Fruit fly (Drosophila melanogaster): ENCODE results near the gene CG3168.

The CG3168 gene

dm6 chrX:6716170-6716569, 23.6 kb downstream of the CG3168 start:
- TF ChIP-seq CG8388 (GFP tag; optimal IDR thresholded peaks at IDR 0.05): no peak
- TF ChIP-seq CG15514 (GFP tag; optimal IDR thresholded peaks at IDR 0.05): no peak
- TF ChIP-seq CG2875 (GFP tag; optimal IDR thresholded peaks at IDR 0.05): no peak
- no peak for TF ChIP-seq CG7745 (tag; optimal IDR thresholded peaks at IDR 0.05)
- TF ChIP-seq CG6854 (GFP tag; optimal IDR thresholded peaks at IDR 0.05): no peak
- no peak for TF ChIP-seq Abd-B (GFP tag; optimal IDR thresholded peaks at IDR 0.05)

dm6 chrX:6711295-6711694, 28.5 kb downstream of the CG3168 start:
- no peak for TF ChIP-seq cad (GFP tag; optimal IDR thresholded peaks at IDR 0.05)
- peak; percentile 87 for TF ChIP-seq CG11504 (tag; optimal IDR thresholded peaks at IDR 0.05)
- TF ChIP-seq CG11085 (GFP tag; IDR thresholded peaks at IDR 0.05): peak; percentile 56
- peak; percentile 36 for TF ChIP-seq Lhr (GFP tag; optimal IDR thresholded peaks at IDR 0.05)
- peak; percentile 78 for TF ChIP-seq CG14014 (GFP tag; IDR thresholded peaks at IDR 0.05)
- peak; percentile 49 for TF ChIP-seq CG10147 (GFP tag; optimal IDR thresholded peaks at IDR 0.05)
- TF ChIP-seq CG3065 (GFP tag; optimal IDR thresholded peaks at IDR 0.05): peak; percentile 28
- TF ChIP-seq CG12744 (GFP tag; optimal IDR thresholded peaks at IDR 0.05): peak; percentile 63
- peak; percentile 83 for TF ChIP-seq CG7786 (GFP tag; optimal IDR thresholded peaks at IDR 0.05)
- TF ChIP-seq az2 (GFP tag; optimal IDR thresholded peaks at IDR 0.05): peak; percentile 78
- peak; percentile 66 for TF ChIP-seq tin (GFP tag; optimal IDR thresholded peaks at IDR 0.05)
- TF ChIP-seq Fer3 (tag; optimal IDR thresholded peaks at IDR 0.05): peak; percentile 77
- peak; percentile 42 for TF ChIP-seq CG7928 (GFP tag; optimal IDR thresholded peaks at IDR 0.05)
- peak; percentile 74 for TF ChIP-seq gsb-n (tag; optimal IDR thresholded peaks at IDR 0.05)
- peak; percentile 66 for TF ChIP-seq Six4 (GFP tag; optimal IDR thresholded peaks at IDR 0.05)
- TF ChIP-seq CG15696 (tag; optimal IDR thresholded peaks at IDR 0.05): peak; percentile 32
- TF ChIP-seq CG7987 (GFP tag; optimal IDR thresholded peaks at IDR 0.05): peak; percentile 47
- TF ChIP-seq CG2199 (GFP tag; IDR thresholded peaks at IDR 0.05): peak; percentile 63; the same call in 1 of the 3 replicates
- TF ChIP-seq Sry-β (GFP tag; optimal IDR thresholded peaks at IDR 0.05): no peak
- TF ChIP-seq CG4328 (GFP tag; optimal IDR thresholded peaks at IDR 0.05): peak; percentile 63
- TF ChIP-seq Hey (tag; optimal IDR thresholded peaks at IDR 0.05): no peak
- TF ChIP-seq CG5180 (GFP tag; optimal IDR thresholded peaks at IDR 0.05): peak; percentile 72
- TF ChIP-seq sens (GFP tag): peak; percentile 96
- TF ChIP-seq CG8281 (tag; optimal IDR thresholded peaks at IDR 0.05): peak; percentile 55
- no peak for TF ChIP-seq Dp (GFP tag; optimal IDR thresholded peaks at IDR 0.05)
- peak; percentile 44; the same call in 1 of the 3 replicates for TF ChIP-seq ase (GFP tag; IDR thresholded peaks at IDR 0.05)
- peak; percentile 80 for TF ChIP-seq ind (GFP tag; optimal IDR thresholded peaks at IDR 0.05)
- TF ChIP-seq CG13894 (tag; optimal IDR thresholded peaks at IDR 0.05): peak; percentile 79
- TF ChIP-seq mld (GFP tag; IDR thresholded peaks at IDR 0.05; ENCODE audit: partially characterized antibody): no peak
- TF ChIP-seq HLH54F (GFP tag; optimal IDR thresholded peaks at IDR 0.05): peak; percentile 73
- TF ChIP-seq Oli (tag; optimal IDR thresholded peaks at IDR 0.05): peak; percentile 85
- TF ChIP-seq Dfd (GFP tag; optimal IDR thresholded peaks at IDR 0.05): no peak
- TF ChIP-seq Camta (GFP tag; optimal IDR thresholded peaks at IDR 0.05): peak; percentile 74
- TF ChIP-seq CG31441 (GFP tag; IDR thresholded peaks at IDR 0.05): peak; percentile 84
- peak; percentile 61 for TF ChIP-seq Nf-YB (GFP tag; optimal IDR thresholded peaks at IDR 0.05)
- peak; percentile 54 for TF ChIP-seq gcm2 (GFP tag; optimal IDR thresholded peaks at IDR 0.05)
- peak; percentile 31 for TF ChIP-seq CG6654 (GFP tag; optimal IDR thresholded peaks at IDR 0.05)
- peak; percentile 67 for TF ChIP-seq B-H1 (GFP tag; IDR thresholded peaks at IDR 0.05)
- TF ChIP-seq caup (GFP tag; optimal IDR thresholded peaks at IDR 0.05; ENCODE audit: severe bottlenecking): peak; percentile 69
- peak; percentile 84 for TF ChIP-seq pb (GFP tag; optimal IDR thresholded peaks at IDR 0.05)
- peak; percentile 64 for TF ChIP-seq CG3847 (GFP tag; IDR thresholded peaks at IDR 0.05)
- peak; percentile 59 for TF ChIP-seq CG6689 (GFP tag; IDR thresholded peaks at IDR 0.05)
- TF ChIP-seq cwo (GFP tag; optimal IDR thresholded peaks at IDR 0.05): peak; percentile 92

Measured in whole organism, embryonic.